Worm (Caenorhabditis elegans): ENCODE data around the gene B0302.5.

DNA sequence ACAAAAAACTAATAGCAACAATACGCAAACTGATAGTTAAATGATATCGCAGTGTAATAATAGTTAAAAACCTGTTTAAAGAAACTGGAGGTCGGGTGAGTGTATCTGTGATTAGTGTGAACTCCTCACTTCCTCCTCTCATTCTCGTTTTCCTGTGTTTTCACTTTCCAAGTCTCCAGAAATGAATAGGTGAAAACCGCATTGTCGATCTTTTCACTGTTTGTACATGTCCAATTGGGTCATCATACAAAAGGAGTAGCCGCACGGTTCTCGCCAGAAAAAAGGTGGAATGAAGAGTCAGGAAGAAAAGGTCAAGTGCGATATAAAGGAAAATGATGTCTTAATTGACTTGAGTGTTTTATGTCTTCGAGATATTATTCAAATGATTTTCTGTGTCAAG lies 16.6 kb upstream of the B0302.5 start:
- no peak for TF ChIP-seq lin-39 (tag; optimal IDR thresholded peaks at IDR 0.05)
- TF ChIP-seq unc-62 (GFP tag; optimal IDR thresholded peaks at IDR 0.05): no peak
- no peak for TF ChIP-seq mep-1 (tag; optimal IDR thresholded peaks at IDR 0.05)
- no peak for TF ChIP-seq nhr-12 (tag; optimal IDR thresholded peaks at IDR 0.05)
- no peak for TF ChIP-seq snpc-4 (tag; optimal IDR thresholded peaks at IDR 0.05)
- no peak for TF ChIP-seq swsn-7 (tag; optimal IDR thresholded peaks at IDR 0.05)
- TF ChIP-seq lsy-2 (tag; optimal IDR thresholded peaks at IDR 0.05): no peak
- no peak for TF ChIP-seq ceh-63 (GFP tag; optimal IDR thresholded peaks at IDR 0.05)
- no peak for TF ChIP-seq egl-27 (tag; optimal IDR thresholded peaks at IDR 0.05)
- no peak for TF ChIP-seq ztf-11 (tag; optimal IDR thresholded peaks at IDR 0.05)
- no peak for TF ChIP-seq aly-2 (tag; optimal IDR thresholded peaks at IDR 0.05)
- no peak for TF ChIP-seq ceh-88 (GFP tag; IDR thresholded peaks at IDR 0.05)
- TF ChIP-seq rnt-1 (tag; optimal IDR thresholded peaks at IDR 0.05): no peak

Measured in whole organism, L1 larva.